Fruit fly (Drosophila melanogaster): ENCODE results near the gene CG42870.
A peak's percentile ranks its signal among the peaks of the same experiment; 100 is the strongest.

The CG42870 gene

DNA sequence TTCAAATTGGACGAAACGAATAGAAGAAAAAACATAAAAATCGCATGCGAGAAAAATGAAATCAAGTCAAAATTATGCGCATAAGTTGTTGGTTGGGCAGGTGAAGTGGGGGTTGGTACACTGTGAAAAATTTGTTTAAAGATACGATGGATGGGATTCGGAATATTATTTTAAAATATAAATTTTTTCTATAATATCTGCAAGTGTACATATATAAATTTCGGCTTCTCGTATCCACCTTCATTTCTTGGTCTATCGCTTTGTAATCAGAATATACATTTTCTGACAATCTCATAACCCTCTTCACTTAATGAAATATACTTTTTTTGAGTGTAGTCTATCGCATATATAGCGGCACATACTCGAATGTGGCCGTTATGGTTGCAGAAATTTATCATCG is 33.8 kb downstream of the CG42870 start (continued):
- TF ChIP-seq bab2 (GFP tag; optimal IDR thresholded peaks at IDR 0.05), result no peak
- no peak for TF ChIP-seq MESR4 (GFP tag; optimal IDR thresholded peaks at IDR 0.05)
- TF ChIP-seq CG4820 (GFP tag; optimal IDR thresholded peaks at IDR 0.05), result peak; percentile 9
- TF ChIP-seq yki (optimal IDR thresholded peaks at IDR 0.05), result no peak
- no peak for TF ChIP-seq Med (GFP tag)
- no peak for TF ChIP-seq pum (GFP tag; optimal IDR thresholded peaks at IDR 0.05)
- no peak for TF ChIP-seq CG4730 (GFP tag; IDR thresholded peaks at IDR 0.05)
- peak; percentile 4 for TF ChIP-seq Hr3 (GFP tag; optimal IDR thresholded peaks at IDR 0.05)
- no peak for TF ChIP-seq Ets65A (GFP tag)
- TF ChIP-seq tna (GFP tag; IDR thresholded peaks at IDR 0.05; ENCODE audit: partially characterized antibody), result no peak
- peak; percentile 0 for TF ChIP-seq bcd (GFP tag; optimal IDR thresholded peaks at IDR 0.05)
- TF ChIP-seq trem (tag; optimal IDR thresholded peaks at IDR 0.05), result no peak
- TF ChIP-seq cwo (GFP tag; optimal IDR thresholded peaks at IDR 0.05), result no peak
- TF ChIP-seq CG1647 (GFP tag; optimal IDR thresholded peaks at IDR 0.05), result no peak
- no peak for TF ChIP-seq CG18764 (GFP tag; optimal IDR thresholded peaks at IDR 0.05)
- TF ChIP-seq otp (GFP tag; IDR thresholded peaks at IDR 0.05), result no peak
- TF ChIP-seq tll (GFP tag; optimal IDR thresholded peaks at IDR 0.05), result no peak
- peak; percentile 32 for TF ChIP-seq fd96Cb (tag; optimal IDR thresholded peaks at IDR 0.05)
- no peak for TF ChIP-seq hkb (optimal IDR thresholded peaks at IDR 0.05)
- 0 out of 2 replicates have a peak, but pooled peaks have one; percentile 37 for TF ChIP-seq hkb (GFP tag; IDR thresholded peaks at IDR 0.05)
- TF ChIP-seq pita (GFP tag; optimal IDR thresholded peaks at IDR 0.05), result no peak
- no peak for TF ChIP-seq CG11398 (GFP tag; optimal IDR thresholded peaks at IDR 0.05)
- no peak for TF ChIP-seq Sox100B (GFP tag; optimal IDR thresholded peaks at IDR 0.05)
- TF ChIP-seq stwl (tag; optimal IDR thresholded peaks at IDR 0.05), result no peak
- no peak for TF ChIP-seq gt (GFP tag; IDR thresholded peaks at IDR 0.05)
- TF ChIP-seq CG4707 (GFP tag; optimal IDR thresholded peaks at IDR 0.05), result no peak
- no peak for TF ChIP-seq D (optimal IDR thresholded peaks at IDR 0.05)
- TF ChIP-seq D (GFP tag; optimal IDR thresholded peaks at IDR 0.05), result no peak
- no peak for TF ChIP-seq CG2199 (GFP tag; IDR thresholded peaks at IDR 0.05)
- no peak for TF ChIP-seq HLHmδ (GFP tag; optimal IDR thresholded peaks at IDR 0.05)
- no peak for TF ChIP-seq ase (GFP tag; IDR thresholded peaks at IDR 0.05)
- no peak for TF ChIP-seq pnt (GFP tag; optimal IDR thresholded peaks at IDR 0.05)
- no peak for TF ChIP-seq NK7.1 (GFP tag; optimal IDR thresholded peaks at IDR 0.05)
- no peak for TF ChIP-seq CG11560 (tag; IDR thresholded peaks at IDR 0.05)
- TF ChIP-seq CG10979 (tag; optimal IDR thresholded peaks at IDR 0.05), result no peak
- no peak for TF ChIP-seq Dip3 (GFP tag; optimal IDR thresholded peaks at IDR 0.05)
- TF ChIP-seq CG12299 (tag; optimal IDR thresholded peaks at IDR 0.05), result no peak
- TF ChIP-seq CG10267 (tag; optimal IDR thresholded peaks at IDR 0.05), result no peak
- TF ChIP-seq br (optimal IDR thresholded peaks at IDR 0.05), result no peak
- TF ChIP-seq repo (GFP tag; optimal IDR thresholded peaks at IDR 0.05), result no peak
- TF ChIP-seq CG11696 (GFP tag; IDR thresholded peaks at IDR 0.05), result no peak
- peak; percentile 17; the same call in 1 of the 3 replicates for TF ChIP-seq tgo (GFP tag; IDR thresholded peaks at IDR 0.05)
- no peak for TF ChIP-seq CG9932 (GFP tag; IDR thresholded peaks at IDR 0.05)
- no peak for TF ChIP-seq NC2α (GFP tag; optimal IDR thresholded peaks at IDR 0.05)
- no peak for TF ChIP-seq Opbp (GFP tag; IDR thresholded peaks at IDR 0.05; ENCODE audit: partially characterized antibody)
- no peak for TF ChIP-seq Atf3 (GFP tag; optimal IDR thresholded peaks at IDR 0.05)
- TF ChIP-seq Nf-YB (GFP tag; optimal IDR thresholded peaks at IDR 0.05), result no peak
- TF ChIP-seq Dfd (GFP tag; optimal IDR thresholded peaks at IDR 0.05), result no peak
- no peak for TF ChIP-seq CG1529 (GFP tag; optimal IDR thresholded peaks at IDR 0.05)
- no peak for TF ChIP-seq mam (GFP tag; optimal IDR thresholded peaks at IDR 0.05)
- no peak for TF ChIP-seq Atf-2 (GFP tag; optimal IDR thresholded peaks at IDR 0.05)
- TF ChIP-seq CG3838 (GFP tag; optimal IDR thresholded peaks at IDR 0.05), result no peak
- TF ChIP-seq phol (tag; optimal IDR thresholded peaks at IDR 0.05), result peak; percentile 41
- no peak for TF ChIP-seq ab (GFP tag; optimal IDR thresholded peaks at IDR 0.05)
